Worm (Caenorhabditis elegans) whole organism, L4 larva: ENCODE measurements around the gene rpl-11.2.
A peak's percentile ranks its signal among the peaks of the same experiment; 100 is the strongest.

Source experiments
- F10B5.3 ChIP-seq: sonication (generic microtip); optimal IDR thresholded peaks from 2 replicates; lab custom pipeline; 2016; ENCODE audit warnings: mild to moderate bottlenecking, missing genetic modification characterization, missing compliant biosample characterization
- ama-1 ChIP-seq: fragments of 150-350 bp; optimal IDR thresholded peaks from 2 replicates; lab custom pipeline; 2014; ENCODE audit warnings: inconsistent platforms, mixed read lengths
- ceh-28 ChIP-seq: fragments of 150-350 bp; optimal IDR thresholded peaks from 2 replicates; lab custom pipeline; 2014; ENCODE audit warnings: missing biosample characterization, missing genetic modification reagents, missing genetic modification characterization
- lin-15B ChIP-seq: fragments of 150-350 bp; sonication (generic microtip); optimal IDR thresholded peaks from 3 replicates; lab custom pipeline; 2014; ENCODE audit warnings: missing biosample characterization, missing genetic modification characterization
- mep-1 ChIP-seq: fragments of 150-350 bp; sonication (generic microtip); optimal IDR thresholded peaks from 3 replicates; lab custom pipeline; 2014; ENCODE audit warnings: missing biosample characterization, missing genetic modification characterization
- mxl-3 ChIP-seq: fragments of 200-800 bp; sonication (Bioruptor generic); optimal IDR thresholded peaks from 2 replicates; lab custom pipeline; 2018; ENCODE audit warnings: mild to moderate bottlenecking, missing genetic modification characterization, missing compliant biosample characterization
- nhr-25 ChIP-seq: sonication (generic microtip); optimal IDR thresholded peaks from 2 replicates; lab custom pipeline; 2017; ENCODE audit warnings: missing genetic modification characterization, mild to moderate bottlenecking, missing compliant biosample characterization, antibody characterized with exemption, moderate library complexity, borderline replicate concordance; ENCODE audit not compliant: insufficient read depth
- pqm-1 ChIP-seq: sonication (generic microtip); optimal IDR thresholded peaks from 2 replicates; lab custom pipeline; 2017; ENCODE audit warnings: missing biosample characterization, missing genetic modification characterization
- skn-1 ChIP-seq: fragments of 150-350 bp; optimal IDR thresholded peaks from 2 replicates; lab custom pipeline; 2014; ENCODE audit warnings: missing biosample characterization, missing genetic modification characterization
- tag-97 ChIP-seq: fragments of 200-800 bp; sonication (Bioruptor generic); IDR thresholded peaks from 2 replicates; pipeline ENCODE4 v1.3.6; 2022; ENCODE audit warnings: missing genetic modification characterization, missing compliant biosample characterization
- unc-39 ChIP-seq: sonication (generic microtip); optimal IDR thresholded peaks from 2 replicates; lab custom pipeline; 2017; ENCODE audit warnings: missing biosample characterization, missing genetic modification characterization
- zag-1 ChIP-seq: fragments of 150-350 bp; optimal IDR thresholded peaks from 2 replicates; lab custom pipeline; 2014; ENCODE audit warnings: missing biosample characterization, missing genetic modification characterization

- peak; percentile 67 for TF ChIP-seq mxl-3
- no peak for TF ChIP-seq skn-1
- no peak for TF ChIP-seq unc-39
- peak; percentile 41 for TF ChIP-seq mep-1 (tag; lab: Kevin White, UChicago)
- no peak for TF ChIP-seq F10B5.3
- no peak for TF ChIP-seq lin-15B (tag; lab: Kevin White, UChicago)
- peak; percentile 54 for TF ChIP-seq pqm-1 (tag; lab: Kevin White, UChicago)
- TF ChIP-seq nhr-25 (tag; lab: Kevin White, UChicago): peak; percentile 2
- TF ChIP-seq tag-97 (GFP tag; lab: Robert Waterston, UW): no peak
- no peak for TF ChIP-seq ama-1
- no peak for TF ChIP-seq ceh-28 (tag; lab: Kevin White, UChicago)
- no peak for TF ChIP-seq zag-1 (tag; lab: Kevin White, UChicago)
Observed at ce11 chrX:2287977-2288387, 45.6 kb upstream of the rpl-11.2 start.
